Worm (Caenorhabditis elegans) whole organism, dauer: ENCODE data around the gene Y62H9A.11.

Experiments
- unc-62 ChIP-seq: sonication (generic microtip); optimal IDR thresholded peaks from 2 replicates; lab custom pipeline; 2017; ENCODE audit warnings: missing biosample characterization, missing genetic modification reagents, missing genetic modification characterization

Y62H9A.11 gene

ce11 chrX:11920723-11921283, 13.6 kb upstream of the Y62H9A.11 start, which contains the start of gene Y62H9A.14:
TSS of gene Y62H9A.14 (plus strand) at chrX:11921233.
- no peak for TF ChIP-seq unc-62 (GFP tag; lab: Kevin White, UChicago)

- TF ChIP-seq unc-62 (GFP tag; lab: Kevin White, UChicago) = no peak
Measured at ce11 chrX:11917994-11918393, 10.8 kb upstream of the Y62H9A.11 start, which contains the start of gene Y62H9A.16. TSS of gene Y62H9A.16 (plus strand) at chrX:11918294.

DNA sequence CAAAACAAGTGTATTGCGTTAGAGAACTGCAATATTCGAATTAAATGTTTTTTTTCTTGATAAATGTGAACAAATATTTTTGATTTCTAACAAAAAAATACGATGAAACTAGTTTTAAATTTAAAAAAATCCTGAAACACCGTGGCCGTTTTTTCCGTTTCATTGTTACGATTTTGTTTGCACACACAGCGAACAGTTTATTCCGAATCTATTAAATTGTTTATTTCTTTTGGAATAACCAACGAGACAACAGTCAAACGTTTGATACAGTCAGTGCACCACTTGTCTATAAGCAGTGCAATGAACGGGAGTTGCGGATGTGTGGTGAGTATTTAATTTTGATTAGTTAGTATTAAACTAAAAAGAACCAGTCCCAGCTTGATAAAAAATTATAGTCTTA, 9.5 kb upstream of the Y62H9A.11 start, which contains the start of gene Y62H9A.13:
Y62H9A.13 (plus strand) TSS at position 301 of the 400 bp plus-strand sequence.
- no peak for TF ChIP-seq unc-62 (GFP tag; lab: Kevin White, UChicago)

ce11 chrX:11913824-11914223, 6.7 kb upstream of the Y62H9A.11 start, which contains the start of gene Y62H9A.12:
TSS of gene Y62H9A.12 (plus strand) at chrX:11914124.
- TF ChIP-seq unc-62 (GFP tag; lab: Kevin White, UChicago) = no peak

- TF ChIP-seq unc-62 (GFP tag; lab: Kevin White, UChicago) = no peak
Measured at ce11 chrX:11910046-11910445, 2.9 kb upstream of the Y62H9A.11 start, which contains the start of gene Y62H9A.15. TSS of gene Y62H9A.15 (minus strand) at chrX:11910145.

DNA sequence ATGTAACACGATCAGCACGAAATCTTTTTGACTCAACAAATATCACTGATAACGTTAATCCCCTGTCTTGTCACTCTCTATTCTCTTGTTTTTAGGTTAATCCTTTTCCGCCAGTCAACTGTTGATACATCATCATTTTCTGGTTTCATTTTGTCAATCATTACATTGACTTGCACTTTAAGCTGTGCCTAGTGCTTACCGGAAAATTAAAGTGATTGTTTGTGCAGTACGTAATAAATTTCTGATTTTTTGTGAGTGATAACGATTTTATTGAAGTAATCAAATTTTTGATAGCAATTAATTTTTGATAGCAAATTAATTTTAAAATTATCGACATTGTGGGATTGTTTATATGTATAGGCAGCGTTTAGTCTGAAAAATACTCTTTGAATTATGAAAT, 2.0 kb upstream of the Y62H9A.11 start:
- no peak for TF ChIP-seq unc-62 (GFP tag; lab: Kevin White, UChicago)

- no peak for TF ChIP-seq unc-62 (GFP tag; lab: Kevin White, UChicago)
Measured at ce11 chrX:11908226-11908625, 1.1 kb upstream of the Y62H9A.11 start.

ce11 chrX:11906626-11907025, 537 bp downstream of the Y62H9A.11 start:
- no peak for TF ChIP-seq unc-62 (GFP tag; lab: Kevin White, UChicago)

DNA sequence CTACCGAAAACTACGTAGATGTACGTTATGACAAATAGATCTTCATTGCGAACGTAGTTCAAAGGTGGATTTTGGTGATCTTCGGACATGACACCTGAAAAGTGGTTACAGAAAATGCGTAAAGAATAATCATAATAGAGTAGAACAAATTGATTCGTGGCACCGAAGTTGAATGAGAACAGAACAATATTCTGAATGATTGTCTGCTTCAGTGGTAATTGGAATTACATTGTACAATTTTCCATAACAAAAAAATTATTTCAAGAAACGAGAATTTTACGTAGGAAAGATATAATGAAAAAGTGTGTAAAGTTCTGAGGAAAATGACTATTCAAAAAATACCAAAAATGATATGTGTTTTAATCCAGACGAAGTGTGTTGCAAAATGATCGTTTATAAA, 4.5 kb downstream of the Y62H9A.11 start, which contains the start of gene Y62H9A.10:
Y62H9A.10 (minus strand) TSS at position 101 of the 400 bp plus-strand sequence.
- no peak for TF ChIP-seq unc-62 (GFP tag; lab: Kevin White, UChicago)

DNA sequence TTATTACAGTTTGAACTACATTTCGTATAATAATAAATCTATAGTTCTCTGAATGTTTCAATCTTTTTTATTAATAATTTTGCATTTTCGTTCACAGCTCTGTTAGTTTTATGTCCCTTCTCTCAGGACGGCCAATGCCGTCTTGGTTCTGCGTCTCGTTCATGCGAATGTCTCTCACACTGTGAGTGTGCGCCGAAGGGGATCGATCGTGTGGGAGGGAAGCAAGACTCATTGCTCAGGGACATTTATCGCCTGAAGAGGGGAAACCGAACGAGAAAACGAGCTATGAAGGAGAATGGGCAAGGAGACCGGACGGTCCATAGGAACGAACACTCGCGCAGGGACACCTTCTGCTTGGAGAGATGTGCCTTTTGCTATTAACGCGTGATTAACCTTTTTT, 8.1 kb downstream of the Y62H9A.11 start:
- TF ChIP-seq unc-62 (GFP tag; lab: Kevin White, UChicago) = no peak

DNA sequence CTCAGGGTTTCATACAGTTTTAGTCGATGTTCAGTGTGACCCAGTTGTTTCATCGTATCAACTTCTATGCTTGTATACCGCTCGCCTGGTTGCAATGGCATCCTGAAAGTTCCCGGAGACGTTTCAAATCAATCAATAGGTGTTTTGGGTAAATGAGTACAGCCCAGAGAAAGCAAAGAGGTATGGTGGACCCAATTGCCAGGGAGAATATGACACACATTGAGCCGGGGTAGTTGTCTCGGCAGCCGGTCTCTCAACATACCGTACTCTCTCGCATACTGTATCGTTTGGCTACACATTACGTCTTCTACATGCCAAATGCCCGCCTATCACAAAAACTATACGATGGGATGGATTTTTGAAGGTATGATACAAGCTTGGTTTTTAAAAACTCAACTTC, 9.1 kb downstream of the Y62H9A.11 start, which contains the start of gene Y62H9A.9:
Y62H9A.9 (minus strand) TSS at position 101 of the 400 bp plus-strand sequence.
- no peak for TF ChIP-seq unc-62 (GFP tag; lab: Kevin White, UChicago)

DNA sequence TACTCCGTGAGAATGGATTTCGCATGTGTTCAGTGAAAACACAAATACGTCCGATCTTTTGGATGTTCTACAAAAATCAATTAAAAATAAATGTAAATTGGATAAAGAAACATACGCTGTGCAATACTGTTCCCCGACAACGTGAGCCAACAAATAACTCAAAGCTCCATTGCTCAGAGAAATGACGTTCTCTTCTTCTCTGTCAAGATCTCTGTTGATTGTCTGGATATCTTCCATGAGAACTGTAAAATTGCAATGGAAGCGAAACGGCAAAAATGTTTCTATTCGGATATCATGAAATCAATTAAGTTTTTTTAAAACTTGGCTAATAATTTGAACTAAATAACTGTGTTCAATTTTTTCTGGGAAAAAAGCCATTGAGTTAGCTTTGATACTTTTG, 10.5 kb downstream of the Y62H9A.11 start:
- no peak for TF ChIP-seq unc-62 (GFP tag; lab: Kevin White, UChicago)

DNA sequence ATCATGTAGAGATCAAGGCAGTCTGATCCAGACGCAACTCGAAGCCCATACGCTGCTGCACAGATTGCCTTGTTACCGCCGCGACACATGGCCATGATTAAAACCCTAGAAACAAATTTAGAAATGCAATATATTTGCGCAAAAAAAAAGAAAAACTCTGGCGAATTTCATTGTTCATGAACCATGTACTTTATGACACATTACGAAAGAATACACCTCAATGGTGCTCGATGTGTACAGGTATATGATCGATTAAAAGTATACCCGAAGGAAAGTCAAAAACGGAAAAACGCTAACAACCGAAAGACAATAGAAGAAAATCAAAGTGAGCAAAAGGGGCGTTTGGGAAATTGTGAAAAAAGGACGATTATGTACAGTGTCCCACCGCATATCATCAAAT, 14.8 kb downstream of the Y62H9A.11 start, which contains the start of gene Y62H9A.8:
Y62H9A.8 (minus strand) TSS at position 101 of the 400 bp plus-strand sequence.
- no peak for TF ChIP-seq unc-62 (GFP tag; lab: Kevin White, UChicago)

DNA sequence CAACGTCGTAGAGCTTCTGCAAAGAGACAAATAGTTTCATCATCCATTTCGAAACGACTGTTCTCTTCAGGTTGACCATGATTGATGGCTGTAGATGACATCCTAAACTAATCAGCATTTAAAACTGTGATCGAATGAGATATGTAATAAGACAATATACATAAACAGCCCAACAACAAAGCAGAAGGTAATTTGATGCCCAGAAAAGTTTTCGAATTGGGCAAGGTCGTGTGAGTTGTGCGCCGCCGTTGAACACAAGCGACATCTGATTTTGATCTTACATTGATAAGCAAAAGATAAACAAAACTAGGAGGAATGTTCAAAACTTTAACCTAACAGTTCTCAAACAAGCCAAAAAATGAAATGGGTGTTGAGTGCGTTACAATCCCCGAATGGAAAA, 21.6 kb downstream of the Y62H9A.11 start, which contains the start of gene Y62H9A.7:
Y62H9A.7 (minus strand) TSS at position 101 of the 400 bp plus-strand sequence.
- no peak for TF ChIP-seq unc-62 (GFP tag; lab: Kevin White, UChicago)

DNA sequence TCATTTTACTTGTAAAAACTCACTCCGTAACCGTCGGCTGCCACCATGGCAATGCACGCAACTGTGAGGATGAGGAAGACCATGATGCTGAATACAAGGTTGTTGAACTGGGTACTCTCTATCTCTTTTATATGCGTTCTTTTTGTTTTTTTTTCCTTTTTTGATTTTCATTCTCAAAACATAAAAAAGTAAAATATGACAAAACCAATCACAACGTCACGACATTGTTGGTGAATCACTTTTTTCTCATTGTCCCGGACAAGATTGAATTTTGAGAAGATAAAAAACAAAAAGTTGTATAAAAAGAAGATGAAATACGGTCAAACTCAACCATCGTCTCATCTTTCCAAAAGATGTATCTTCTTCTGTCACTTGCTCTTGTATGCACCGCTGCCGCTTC, 24.4 kb downstream of the Y62H9A.11 start, which contains the start of the genes Y62H9A.5 and ule-5:
Y62H9A.5 (minus strand) TSS at position 101 of the 400 bp plus-strand sequence.
ule-5 (plus strand) TSS at position 328 of the 400 bp plus-strand sequence.
- TF ChIP-seq unc-62 (GFP tag; lab: Kevin White, UChicago) = no peak

DNA sequence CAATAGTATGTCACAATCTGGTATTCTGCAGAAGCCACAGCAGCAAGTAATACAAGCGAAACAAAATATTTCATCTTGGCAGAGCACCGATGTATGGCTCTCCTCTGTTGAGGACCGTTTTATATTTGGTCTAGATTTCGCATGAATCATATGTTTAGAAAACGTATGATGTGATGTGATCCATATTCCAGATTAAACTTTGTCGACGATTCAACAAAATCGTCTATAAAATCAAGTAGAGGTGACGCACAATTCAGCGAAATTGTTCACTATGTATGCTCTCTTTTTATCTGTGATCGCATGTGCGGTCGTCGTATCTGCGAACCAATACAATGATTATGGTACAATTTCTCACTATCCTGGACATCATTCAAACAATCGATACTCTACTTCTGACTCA, 27.3 kb downstream of the Y62H9A.11 start, which contains the start of the genes Y62H9A.3 and Y62H9A.4:
Y62H9A.3 (minus strand) TSS at position 101 of the 400 bp plus-strand sequence.
Y62H9A.4 (plus strand) TSS at position 256 of the 400 bp plus-strand sequence.
- no peak for TF ChIP-seq unc-62 (GFP tag; lab: Kevin White, UChicago)
